Fruit fly (Drosophila melanogaster) whole organism, wandering third instar larva: ENCODE data around the gene lute.

Experiments
- Abd-B ChIP-seq: fragments of >200 bp; optimal IDR thresholded peaks from 2 replicates; lab custom pipeline; 2017; ENCODE audit warnings: missing biosample characterization, missing genetic modification characterization
- CG32264 ChIP-seq: fragments of 200-800 bp; sonication (Bioruptor generic); optimal IDR thresholded peaks from 2 replicates; lab custom pipeline; 2016; ENCODE audit warnings: missing biosample characterization, missing genetic modification characterization
- CG9705 ChIP-seq: fragments of 200-800 bp; sonication (Bioruptor generic); optimal IDR thresholded peaks from 2 replicates; lab custom pipeline; 2018; ENCODE audit warnings: missing biosample characterization, mild to moderate bottlenecking, missing genetic modification characterization
- CrebA ChIP-seq: fragments of 200-800 bp; sonication (Bioruptor generic); optimal IDR thresholded peaks from 2 replicates; lab custom pipeline; 2016; ENCODE audit warnings: missing biosample characterization, mild to moderate bottlenecking, missing genetic modification characterization, borderline replicate concordance
- Dfd ChIP-seq: fragments of >200 bp; optimal IDR thresholded peaks from 2 replicates; lab custom pipeline; 2017; ENCODE audit warnings: missing biosample characterization, missing genetic modification characterization
- Dif ChIP-seq: fragments of 200-275, 200-300 bp; sonication (Bioruptor generic); optimal IDR thresholded peaks from 2 replicates; lab custom pipeline; 2018; ENCODE audit warnings: missing biosample characterization, missing genetic modification characterization; ENCODE audit not compliant: partially characterized antibody
- GATAd ChIP-seq: sonication (Bioruptor generic); optimal IDR thresholded peaks from 2 replicates; lab custom pipeline; 2016; ENCODE audit warnings: missing biosample characterization, missing genetic modification characterization
- HLH106 ChIP-seq: fragments of 200-800 bp; optimal IDR thresholded peaks from 3 replicates; lab custom pipeline; 2019; ENCODE audit warnings: missing biosample characterization, mild to moderate bottlenecking, missing genetic modification characterization, moderate library complexity
- Hnf4 ChIP-seq: fragments of 200-800 bp; sonication (Bioruptor generic); optimal IDR thresholded peaks from 2 replicates; lab custom pipeline; 2016; ENCODE audit warnings: missing biosample characterization, mild to moderate bottlenecking, missing genetic modification characterization
- Hr78 ChIP-seq: fragments of >200 bp; optimal IDR thresholded peaks from 2 replicates; lab custom pipeline; 2017; ENCODE audit warnings: missing biosample characterization, missing genetic modification characterization
- Hr83 ChIP-seq: fragments of 200-300 bp; sonication (Bioruptor generic); optimal IDR thresholded peaks from 2 replicates; lab custom pipeline; 2016; ENCODE audit warnings: missing biosample characterization, mild to moderate bottlenecking, missing genetic modification characterization, moderate library complexity; ENCODE audit not compliant: poor library complexity, severe bottlenecking
- Jra ChIP-seq: sonication (Bioruptor generic); optimal IDR thresholded peaks from 2 replicates; lab custom pipeline; 2016; ENCODE audit warnings: missing biosample characterization, missing genetic modification characterization
- Mio ChIP-seq: sonication (Bioruptor generic); optimal IDR thresholded peaks from 2 replicates; lab custom pipeline; 2016; ENCODE audit warnings: missing biosample characterization, missing genetic modification characterization
- Myc ChIP-seq: fragments of >200 bp; optimal IDR thresholded peaks from 2 replicates; lab custom pipeline; 2017
- N ChIP-seq: fragments of >200 bp; optimal IDR thresholded peaks from 2 replicates; lab custom pipeline; 2018; ENCODE audit warnings: missing biosample characterization, missing external identifiers, missing genetic modification characterization
- OdsH ChIP-seq: fragments of 200-800 bp; sonication (Bioruptor generic); optimal IDR thresholded peaks from 2 replicates; lab custom pipeline; 2016; ENCODE audit warnings: missing biosample characterization, mild to moderate bottlenecking, missing genetic modification characterization
- Rel ChIP-seq, 2 experiments: fragments of 200-800 bp; sonication (Bioruptor generic) in 1 of 2; optimal IDR thresholded peaks; 2 replicates in 1 of 2; 3 replicates in 1 of 2; lab custom pipeline; 2016 to 2019; ENCODE audit warnings: mild to moderate bottlenecking in 2 of 2, missing biosample characterization in 2 of 2, missing genetic modification characterization in 2 of 2, moderate library complexity in 1 of 2
- Sp1 ChIP-seq: fragments of 200-800 bp; sonication (Bioruptor generic); optimal IDR thresholded peaks from 3 replicates; lab custom pipeline; 2019; ENCODE audit warnings: missing biosample characterization, mild to moderate bottlenecking, missing genetic modification characterization, moderate library complexity
- Vsx2 ChIP-seq: fragments of 200-300, 225-300 bp; sonication (Bioruptor generic); optimal IDR thresholded peaks from 2 replicates; lab custom pipeline; 2018; ENCODE audit warnings: missing biosample characterization, missing genetic modification characterization; ENCODE audit not compliant: partially characterized antibody
- br ChIP-seq: fragments of 200-800 bp; sonication (Bioruptor generic); optimal IDR thresholded peaks from 2 replicates; lab custom pipeline; 2016; ENCODE audit warnings: missing biosample characterization, missing genetic modification characterization
- brk ChIP-seq: fragments of 200-800 bp; sonication (Bioruptor generic); optimal IDR thresholded peaks from 2 replicates; lab custom pipeline; 2016; ENCODE audit warnings: missing biosample characterization, mild to moderate bottlenecking, missing genetic modification characterization
- dl ChIP-seq, 2 experiments: fragments of 175-275, 200-275 bp in 1 of 2; fragments of 200-275 bp in 1 of 2; sonication (Bioruptor generic); optimal IDR thresholded peaks; lab custom pipeline; 2018; ENCODE audit warnings: mild to moderate bottlenecking in 2 of 2, missing biosample characterization in 2 of 2, missing genetic modification characterization in 2 of 2, moderate library complexity in 2 of 2; ENCODE audit not compliant: partially characterized antibody in 2 of 2, insufficient read depth in 1 of 2
- dmrt93B ChIP-seq: fragments of 200-800 bp; sonication (Bioruptor generic); optimal IDR thresholded peaks from 2 replicates; lab custom pipeline; 2018; ENCODE audit warnings: missing biosample characterization, mild to moderate bottlenecking, missing genetic modification characterization
- dsf ChIP-seq: sonication (Bioruptor generic); optimal IDR thresholded peaks from 2 replicates; lab custom pipeline; 2016; ENCODE audit warnings: missing biosample characterization, missing genetic modification characterization, borderline replicate concordance
- ey ChIP-seq: fragments of 200-800 bp; sonication (Bioruptor generic); optimal IDR thresholded peaks from 2 replicates; lab custom pipeline; 2016; ENCODE audit warnings: missing biosample characterization, missing genetic modification characterization
- foxo ChIP-seq, 2 experiments: fragments of 200-800 bp; sonication (Bioruptor generic); optimal IDR thresholded peaks; 2 replicates in 1 of 2; 3 replicates in 1 of 2; lab custom pipeline; 2016 to 2017; ENCODE audit warnings: missing biosample characterization in 2 of 2, missing genetic modification characterization in 2 of 2
- fru ChIP-seq: fragments of 200-800 bp; sonication (Bioruptor generic); optimal IDR thresholded peaks from 3 replicates; lab custom pipeline; 2016; ENCODE audit warnings: missing biosample characterization, mild to moderate bottlenecking, missing genetic modification characterization
- h ChIP-seq: fragments of 200-800 bp; sonication (Bioruptor generic); optimal IDR thresholded peaks from 3 replicates; lab custom pipeline; 2016; ENCODE audit warnings: missing biosample characterization, mild to moderate bottlenecking, missing genetic modification characterization
- jim ChIP-seq: fragments of 175-275, 200-325 bp; sonication (Bioruptor generic); optimal IDR thresholded peaks from 2 replicates; lab custom pipeline; 2016; ENCODE audit warnings: missing biosample characterization, mild to moderate bottlenecking, missing genetic modification characterization
- lola ChIP-seq: fragments of >200 bp; optimal IDR thresholded peaks from 2 replicates; lab custom pipeline; 2017; ENCODE audit warnings: missing biosample characterization, missing genetic modification characterization
- pan ChIP-seq: fragments of >200 bp; optimal IDR thresholded peaks from 2 replicates; lab custom pipeline; 2017
- psq ChIP-seq: fragments of 200-800 bp; sonication (Bioruptor generic); optimal IDR thresholded peaks from 3 replicates; lab custom pipeline; 2017; ENCODE audit warnings: missing biosample characterization, mild to moderate bottlenecking, missing genetic modification characterization, moderate library complexity
- rgr ChIP-seq: fragments of 200-800 bp; sonication (Bioruptor generic); optimal IDR thresholded peaks from 3 replicates; lab custom pipeline; 2016; ENCODE audit warnings: missing biosample characterization, mild to moderate bottlenecking, missing genetic modification characterization
- sage ChIP-seq: fragments of 200-800 bp; sonication (Bioruptor generic); optimal IDR thresholded peaks from 2 replicates; lab custom pipeline; 2016; ENCODE audit warnings: missing biosample characterization, mild to moderate bottlenecking, missing genetic modification characterization
- sv ChIP-seq: fragments of 200-800 bp; sonication (Bioruptor generic); optimal IDR thresholded peaks from 3 replicates; lab custom pipeline; 2016; ENCODE audit warnings: missing biosample characterization, missing genetic modification characterization
- tai ChIP-seq: sonication (Bioruptor generic); optimal IDR thresholded peaks from 2 replicates; lab custom pipeline; 2016; ENCODE audit warnings: missing biosample characterization, missing genetic modification characterization
- usp ChIP-seq: fragments of >200 bp; optimal IDR thresholded peaks from 2 replicates; lab custom pipeline; 2017; ENCODE audit warnings: missing biosample characterization, missing genetic modification characterization
- woc ChIP-seq: sonication (Bioruptor generic); optimal IDR thresholded peaks from 2 replicates; lab custom pipeline; 2016; ENCODE audit warnings: missing biosample characterization, mild to moderate bottlenecking, missing genetic modification characterization

Gene lute

dm6 chr3R:17402434-17402833, 22.7 kb downstream of the lute start, which contains the start of gene Sur-8:
Sur-8 (minus strand) TSS chr3R:17402515.
- no peak for TF ChIP-seq N (GFP tag; lab: Kevin White, UChicago)
- TF ChIP-seq Abd-B (GFP tag; lab: Kevin White, UChicago), result no peak
- no peak for TF ChIP-seq jim (GFP tag; lab: Kevin White, UChicago)
- TF ChIP-seq ey (GFP tag; lab: Kevin White, UChicago), result peak; percentile 39
- TF ChIP-seq psq (GFP tag; lab: Kevin White, UChicago), result peak; percentile 26
- no peak for TF ChIP-seq usp (GFP tag; lab: Kevin White, UChicago)
- TF ChIP-seq Hr78 (GFP tag; lab: Kevin White, UChicago), result no peak
- TF ChIP-seq Sp1 (GFP tag; lab: Kevin White, UChicago), result no peak
- no peak for TF ChIP-seq Vsx2 (GFP tag; lab: Kevin White, UChicago)
- TF ChIP-seq Hr83 (GFP tag; lab: Kevin White, UChicago), result peak; percentile 64
- no peak for TF ChIP-seq woc (GFP tag; lab: Kevin White, UChicago)
- no peak for TF ChIP-seq sage (GFP tag; lab: Kevin White, UChicago)
- TF ChIP-seq dl (GFP tag; optimal IDR thresholded peaks at IDR 0.05; lab: Kevin White, UChicago; ENCODE audit: insufficient read depth in 1 of 2, partially characterized antibody in 2 of 2), result no peak
- peak; percentile 50 for TF ChIP-seq h (GFP tag; lab: Kevin White, UChicago)
- no peak for TF ChIP-seq lola (GFP tag; lab: Kevin White, UChicago)
- no peak for TF ChIP-seq Jra (GFP tag; lab: Kevin White, UChicago)
- TF ChIP-seq GATAd, result no peak
- no peak for TF ChIP-seq Hnf4 (GFP tag; lab: Kevin White, UChicago)
- TF ChIP-seq sv (GFP tag; lab: Kevin White, UChicago), result peak; percentile 33
- peak; percentile 25 for TF ChIP-seq dmrt93B
- TF ChIP-seq br (GFP tag; lab: Kevin White, UChicago), result peak; percentile 48
- TF ChIP-seq CG32264 (GFP tag; lab: Kevin White, UChicago), result no peak
- peak; percentile 24 for TF ChIP-seq fru (GFP tag; lab: Kevin White, UChicago)
- TF ChIP-seq Mio (GFP tag; lab: Kevin White, UChicago), result no peak
- TF ChIP-seq CG9705 (GFP tag; lab: Kevin White, UChicago), result no peak
- TF ChIP-seq OdsH (GFP tag; lab: Kevin White, UChicago), result peak; percentile 35
- no peak for TF ChIP-seq brk
- TF ChIP-seq pan (lab: Kevin White, UChicago), result no peak
- no peak for TF ChIP-seq Dif (GFP tag; lab: Kevin White, UChicago)
- TF ChIP-seq HLH106 (tag; lab: Kevin White, UChicago), result peak; percentile 29
- peak; percentile 32 for TF ChIP-seq Myc (lab: Kevin White, UChicago)
- TF ChIP-seq Rel (GFP tag; optimal IDR thresholded peaks at IDR 0.05; lab: Kevin White, UChicago), result no peak
- no peak for TF ChIP-seq Rel (tag; optimal IDR thresholded peaks at IDR 0.05; lab: Kevin White, UChicago)
- TF ChIP-seq foxo (GFP tag; optimal IDR thresholded peaks at IDR 0.05; lab: Kevin White, UChicago), result peak in 1 of 2 experiments; percentile 57
- TF ChIP-seq CrebA (GFP tag; lab: Kevin White, UChicago), result no peak
- TF ChIP-seq tai, result no peak
- TF ChIP-seq Dfd (GFP tag; lab: Kevin White, UChicago), result no peak
- peak; percentile 54 for TF ChIP-seq rgr (GFP tag; lab: Kevin White, UChicago)
- TF ChIP-seq dsf (GFP tag; lab: Kevin White, UChicago), result no peak

dm6 chr3R:17403188-17403587, 23.4 kb downstream of the lute start, which contains the start of gene CG34279:
CG34279 (minus strand) TSS chr3R:17403288.
- TF ChIP-seq CG32264 (GFP tag; lab: Kevin White, UChicago) (no peak), Hnf4 (GFP tag; lab: Kevin White, UChicago) (peak; percentile 11), GATAd (no peak), jim (GFP tag; lab: Kevin White, UChicago) (no peak), dl (GFP tag; optimal IDR thresholded peaks at IDR 0.05; lab: Kevin White, UChicago; ENCODE audit: insufficient read depth in 1 of 2, partially characterized antibody in 2 of 2) (no peak), h (GFP tag; lab: Kevin White, UChicago) (peak; percentile 34), Sp1 (GFP tag; lab: Kevin White, UChicago) (no peak), Hr78 (GFP tag; lab: Kevin White, UChicago) (no peak), Vsx2 (GFP tag; lab: Kevin White, UChicago) (no peak), sage (GFP tag; lab: Kevin White, UChicago) (no peak), lola (GFP tag; lab: Kevin White, UChicago) (no peak), Jra (GFP tag; lab: Kevin White, UChicago) (no peak), Mio (GFP tag; lab: Kevin White, UChicago) (no peak), usp (GFP tag; lab: Kevin White, UChicago) (no peak), br (GFP tag; lab: Kevin White, UChicago) (no peak), pan (lab: Kevin White, UChicago) (no peak), Abd-B (GFP tag; lab: Kevin White, UChicago) (no peak), Myc (lab: Kevin White, UChicago) (no peak), Hr83 (GFP tag; lab: Kevin White, UChicago) (no peak), CrebA (GFP tag; lab: Kevin White, UChicago) (no peak), rgr (GFP tag; lab: Kevin White, UChicago) (peak; percentile 21), Rel (GFP tag; optimal IDR thresholded peaks at IDR 0.05; lab: Kevin White, UChicago) (no peak), Rel (tag; optimal IDR thresholded peaks at IDR 0.05; lab: Kevin White, UChicago) (no peak)
